Fruit fly (Drosophila melanogaster) whole organism, embryonic: ENCODE measurements around the gene CG16984.

Experiments
- CG10543 ChIP-seq: fragments of 200-800 bp; sonication (Bioruptor generic); optimal IDR thresholded peaks from 3 replicates; lab custom pipeline; 2017; ENCODE audit warnings: missing biosample characterization, mild to moderate bottlenecking, missing genetic modification characterization, moderate library complexity
- CG13894 ChIP-seq: fragments of 200-800 bp; sonication (Bioruptor generic); optimal IDR thresholded peaks from 3 replicates; lab custom pipeline; 2018; ENCODE audit warnings: missing biosample characterization, mild to moderate bottlenecking, missing genetic modification characterization, moderate library complexity
- CG17328 ChIP-seq: fragments of 200-800 bp; sonication (Bioruptor generic); IDR thresholded peaks from 2 replicates; pipeline ENCODE4 v1.3.6; 2022; ENCODE audit warnings: missing biosample characterization, missing genetic modification characterization
- CG2116 ChIP-seq: fragments of 200-800 bp; sonication (Bioruptor generic); optimal IDR thresholded peaks from 3 replicates; lab custom pipeline; 2018; ENCODE audit warnings: missing biosample characterization, mild to moderate bottlenecking, missing genetic modification characterization
- CG2120 ChIP-seq: fragments of 200-800 bp; sonication (Bioruptor generic); optimal IDR thresholded peaks from 3 replicates; lab custom pipeline; 2016; ENCODE audit warnings: missing biosample characterization, missing genetic modification characterization
- CG32532 ChIP-seq: fragments of 200-800 bp; sonication (Bioruptor generic); IDR thresholded peaks from 2 replicates; pipeline ENCODE4 v1.3.6; 2022; ENCODE audit warnings: missing biosample characterization, missing genetic modification characterization
- CG34224 ChIP-seq: fragments of 200-800 bp; sonication (Bioruptor generic); IDR thresholded peaks from 3 replicates; pipeline ENCODE4 v1.3.6; 2022; ENCODE audit warnings: missing biosample characterization, missing genetic modification characterization; ENCODE audit not compliant: partially characterized antibody
- CG34376 ChIP-seq: fragments of 200-800 bp; sonication (Bioruptor generic); optimal IDR thresholded peaks from 2 replicates; lab custom pipeline; 2018; ENCODE audit warnings: missing biosample characterization, mild to moderate bottlenecking, missing genetic modification characterization
- CG3847 ChIP-seq: fragments of 200-800 bp; sonication (Bioruptor generic); IDR thresholded peaks from 2 replicates; pipeline ENCODE4 v1.3.6; 2022; ENCODE audit warnings: missing biosample characterization, missing genetic modification characterization
- CG3995 ChIP-seq: fragments of 200-800 bp; sonication (Bioruptor generic); optimal IDR thresholded peaks from 3 replicates; lab custom pipeline; 2016; ENCODE audit warnings: missing biosample characterization, missing genetic modification characterization
- CG6175 ChIP-seq: fragments of 200-800 bp; sonication (Bioruptor generic); IDR thresholded peaks from 3 replicates; pipeline ENCODE4 v1.3.6; 2022; ENCODE audit warnings: missing biosample characterization, missing genetic modification characterization
- CG7963 ChIP-seq: fragments of 200-800 bp; sonication (Bioruptor generic); IDR thresholded peaks from 3 replicates; pipeline ENCODE4 v1.3.6; 2022; ENCODE audit warnings: missing biosample characterization, missing genetic modification characterization; ENCODE audit not compliant: partially characterized antibody
- CG9797 ChIP-seq: fragments of 200-800 bp; sonication (Bioruptor generic); optimal IDR thresholded peaks from 3 replicates; lab custom pipeline; 2018; ENCODE audit warnings: missing biosample characterization, mild to moderate bottlenecking, missing genetic modification characterization
- CHES-1-like ChIP-seq: fragments of 200-800 bp; sonication (Bioruptor generic); optimal IDR thresholded peaks from 2 replicates; lab custom pipeline; 2016; ENCODE audit warnings: missing biosample characterization, missing genetic modification characterization
- Doc3 ChIP-seq: fragments of 200-800 bp; sonication (Bioruptor generic); IDR thresholded peaks from 3 replicates; pipeline ENCODE4 v1.3.6; 2022; ENCODE audit warnings: missing biosample characterization, missing genetic modification characterization; ENCODE audit not compliant: partially characterized antibody
- E2f2 ChIP-seq: fragments of 200-800 bp; sonication (Bioruptor generic); IDR thresholded peaks from 2 replicates; pipeline ENCODE4 v1.3.6; 2022; ENCODE audit warnings: missing biosample characterization, missing genetic modification characterization
- Ets97D ChIP-seq: fragments of 200-800 bp; sonication (Bioruptor generic); optimal IDR thresholded peaks from 3 replicates; lab custom pipeline; 2016; ENCODE audit warnings: missing biosample characterization, missing genetic modification characterization
- Fer1 ChIP-seq: fragments of 200-800 bp; sonication (Bioruptor generic); optimal IDR thresholded peaks from 2 replicates; lab custom pipeline; 2017; ENCODE audit warnings: missing biosample characterization, mild to moderate bottlenecking, missing genetic modification characterization
- HLH54F ChIP-seq: fragments of 200-800 bp; sonication (Bioruptor generic); optimal IDR thresholded peaks from 3 replicates; lab custom pipeline; 2016; ENCODE audit warnings: missing biosample characterization, missing genetic modification characterization
- Hand ChIP-seq: fragments of 200-800 bp; sonication (Bioruptor generic); optimal IDR thresholded peaks from 2 replicates; lab custom pipeline; 2017; ENCODE audit warnings: mild to moderate bottlenecking, missing biosample characterization, missing genetic modification reagents, missing genetic modification characterization
- Hmr ChIP-seq: fragments of 200-800 bp; sonication (Bioruptor generic); optimal IDR thresholded peaks from 3 replicates; lab custom pipeline; 2017; ENCODE audit warnings: mild to moderate bottlenecking, missing biosample characterization, missing genetic modification reagents, missing genetic modification characterization
- NK7.1 ChIP-seq: fragments of 200-800 bp; sonication (Bioruptor generic); optimal IDR thresholded peaks from 3 replicates; lab custom pipeline; 2016; ENCODE audit warnings: missing biosample characterization, missing genetic modification characterization
- Opbp ChIP-seq: fragments of 200-800 bp; sonication (Bioruptor generic); IDR thresholded peaks from 3 replicates; pipeline ENCODE4 v1.3.6; 2022; ENCODE audit warnings: missing biosample characterization, missing genetic modification characterization; ENCODE audit not compliant: partially characterized antibody
- PHDP ChIP-seq: fragments of 200-800 bp; sonication (Bioruptor generic); optimal IDR thresholded peaks from 3 replicates; lab custom pipeline; 2018; ENCODE audit warnings: missing biosample characterization, mild to moderate bottlenecking, missing genetic modification characterization, moderate library complexity
- Rfx ChIP-seq: fragments of 200-800 bp; sonication (Bioruptor generic); IDR thresholded peaks from 2 replicates; pipeline ENCODE4 v1.3.6; 2022; ENCODE audit warnings: missing biosample characterization, missing genetic modification characterization
- Scr ChIP-seq: fragments of 200-800 bp; sonication (Bioruptor generic); IDR thresholded peaks from 2 replicates; pipeline ENCODE4 v1.3.6; 2022; ENCODE audit warnings: missing biosample characterization, missing genetic modification characterization; ENCODE audit not compliant: partially characterized antibody
- Stat92E ChIP-seq, 3 experiments: fragments of >200 bp in 2 of 3; fragments of 200-800 bp in 1 of 3; sonication (Bioruptor generic) in 1 of 3; optimal IDR thresholded peaks; 2 replicates each; lab custom pipeline; 2017 to 2019; ENCODE audit warnings: missing biosample characterization in 3 of 3, missing genetic modification characterization in 3 of 3, mild to moderate bottlenecking in 1 of 3, moderate library complexity in 1 of 3
- Xrp1 ChIP-seq: fragments of 200-800 bp; sonication (Bioruptor generic); IDR thresholded peaks from 2 replicates; pipeline ENCODE4 v1.3.6; 2022; ENCODE audit warnings: missing biosample characterization, missing genetic modification characterization
- ato ChIP-seq: fragments of 200-800 bp; sonication (Bioruptor generic); IDR thresholded peaks from 2 replicates; pipeline ENCODE4 v1.3.6; 2022; ENCODE audit warnings: missing biosample characterization, missing genetic modification characterization; ENCODE audit not compliant: partially characterized antibody
- bbx ChIP-seq: fragments of 200-800 bp; sonication (Bioruptor generic); IDR thresholded peaks from 2 replicates; pipeline ENCODE4 v1.3.6; 2022; ENCODE audit warnings: missing biosample characterization, missing genetic modification characterization; ENCODE audit not compliant: partially characterized antibody
- bigmax ChIP-seq: fragments of 200-800 bp; sonication (Bioruptor generic); optimal IDR thresholded peaks from 2 replicates; lab custom pipeline; 2018; ENCODE audit warnings: missing biosample characterization, mild to moderate bottlenecking, missing genetic modification characterization
- chinmo ChIP-seq: fragments of 200-800 bp; sonication (Bioruptor generic); IDR thresholded peaks from 4 replicates; pipeline ENCODE4 v1.3.6; 2022; ENCODE audit warnings: missing biosample characterization, missing genetic modification characterization; ENCODE audit not compliant: partially characterized antibody
- croc ChIP-seq: fragments of 200-800 bp; sonication (Bioruptor generic); conservative IDR thresholded peaks from 3 replicates; pipeline ENCODE4 v1.3.6; 2022; ENCODE audit warnings: missing biosample characterization, missing genetic modification characterization
- dm ChIP-seq: fragments of 200-800 bp; sonication (Bioruptor generic); optimal IDR thresholded peaks from 3 replicates; lab custom pipeline; 2016; ENCODE audit warnings: missing biosample characterization, missing genetic modification characterization
- fd96Cb ChIP-seq: fragments of 200-800 bp; sonication (Bioruptor generic); optimal IDR thresholded peaks from 2 replicates; lab custom pipeline; 2018; ENCODE audit warnings: missing biosample characterization, mild to moderate bottlenecking, missing genetic modification characterization, moderate library complexity
- gfzf ChIP-seq: fragments of 200-800 bp; sonication (Bioruptor generic); optimal IDR thresholded peaks from 2 replicates; lab custom pipeline; 2016; ENCODE audit warnings: missing biosample characterization, mild to moderate bottlenecking, missing genetic modification characterization, moderate library complexity
- gro ChIP-seq: fragments of 200-800 bp; sonication (Bioruptor generic); optimal IDR thresholded peaks from 2 replicates; lab custom pipeline; 2016; ENCODE audit warnings: missing biosample characterization, missing genetic modification characterization
- her ChIP-seq: fragments of 200-800 bp; sonication (Bioruptor generic); optimal IDR thresholded peaks from 2 replicates; lab custom pipeline; 2016; ENCODE audit warnings: missing biosample characterization, missing genetic modification characterization
- mam ChIP-seq: fragments of 200-800 bp; sonication (Bioruptor generic); optimal IDR thresholded peaks from 3 replicates; lab custom pipeline; 2016; ENCODE audit warnings: missing biosample characterization, missing genetic modification characterization
- nmo ChIP-seq: fragments of 200-800 bp; sonication (Bioruptor generic); optimal IDR thresholded peaks from 2 replicates; lab custom pipeline; 2018; ENCODE audit warnings: missing biosample characterization, mild to moderate bottlenecking, missing genetic modification characterization, moderate library complexity
- nom ChIP-seq: fragments of 200-800 bp; sonication (Bioruptor generic); optimal IDR thresholded peaks from 2 replicates; lab custom pipeline; 2017; ENCODE audit warnings: missing biosample characterization, missing genetic modification characterization, mild to moderate bottlenecking, moderate library complexity, missing genetic modification reagents
- pita ChIP-seq: fragments of 200-800 bp; sonication (Bioruptor generic); optimal IDR thresholded peaks from 2 replicates; lab custom pipeline; 2017; ENCODE audit warnings: missing biosample characterization, mild to moderate bottlenecking, missing genetic modification characterization
- pzg ChIP-seq: fragments of 200-800 bp; sonication (Bioruptor generic); optimal IDR thresholded peaks from 3 replicates; lab custom pipeline; 2018; ENCODE audit warnings: missing biosample characterization, mild to moderate bottlenecking, missing genetic modification characterization, moderate library complexity
- sens ChIP-seq: fragments of 200-800 bp; sonication (Bioruptor generic); peaks from one replicate; lab custom pipeline; 2016; ENCODE audit warnings: missing biosample characterization, missing genetic modification characterization
- sqz ChIP-seq: fragments of 200-800 bp; sonication (Bioruptor generic); optimal IDR thresholded peaks from 3 replicates; lab custom pipeline; 2018; ENCODE audit warnings: missing biosample characterization, mild to moderate bottlenecking, missing genetic modification characterization
- stwl ChIP-seq: fragments of 200-800 bp; sonication (Bioruptor generic); optimal IDR thresholded peaks from 3 replicates; lab custom pipeline; 2018; ENCODE audit warnings: missing biosample characterization, mild to moderate bottlenecking, missing genetic modification characterization, moderate library complexity
- trh ChIP-seq: fragments of 200-800 bp; sonication (Bioruptor generic); optimal IDR thresholded peaks from 2 replicates; lab custom pipeline; 2016; ENCODE audit warnings: missing biosample characterization, missing genetic modification characterization
- unc-4 ChIP-seq: fragments of 200-800 bp; sonication (Bioruptor generic); IDR thresholded peaks from 2 replicates; pipeline ENCODE4 v1.3.6; 2022; ENCODE audit warnings: missing biosample characterization, missing genetic modification characterization; ENCODE audit not compliant: partially characterized antibody

Gene CG16984

DNA sequence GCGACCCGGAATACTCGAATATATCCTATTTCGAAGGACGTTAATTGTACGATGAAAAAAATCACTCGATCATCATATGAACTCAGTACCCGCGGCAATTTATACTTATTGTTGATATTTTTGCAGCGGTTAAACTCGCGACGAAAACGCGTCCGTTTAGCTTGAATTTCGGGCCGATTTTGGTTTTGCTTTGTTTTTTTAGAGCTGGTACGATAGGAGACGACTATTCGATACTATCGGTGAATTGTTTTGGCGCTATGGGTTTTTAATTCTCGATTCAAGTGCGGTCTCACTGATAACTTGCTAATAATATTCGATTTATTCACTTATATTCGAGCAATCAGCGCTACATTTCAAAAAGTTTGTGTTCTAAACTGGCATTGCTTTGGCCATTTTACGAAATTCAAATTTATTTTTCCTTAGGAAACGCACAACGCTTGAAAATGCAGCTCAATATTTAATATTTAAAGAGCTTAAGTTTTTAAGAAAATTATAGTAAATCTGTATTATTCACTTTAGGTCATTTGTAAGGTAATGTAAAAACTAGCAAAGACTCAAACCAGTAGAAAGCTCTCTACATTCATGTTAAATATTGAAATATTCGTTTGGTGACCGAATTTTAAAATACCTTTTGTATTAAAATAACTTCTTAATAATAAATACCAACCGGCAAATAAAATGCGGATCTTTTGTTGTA, 41.3 kb upstream of the CG16984 start, which contains the start of gene Spn (continued):
- TF ChIP-seq Hmr (GFP tag; lab: Kevin White, UChicago) (peak; percentile 73), bigmax (GFP tag; lab: Kevin White, UChicago) (no peak), Xrp1 (no peak), sqz (GFP tag; lab: Kevin White, UChicago) (peak; percentile 16), E2f2 (GFP tag; lab: Robert Waterston, UW) (peak; percentile 94), dm (GFP tag; lab: Kevin White, UChicago) (no peak), Scr (GFP tag; lab: Robert Waterston, UW) (peak; percentile 98), gfzf (GFP tag; lab: Kevin White, UChicago) (peak; percentile 95), croc (GFP tag; lab: Robert Waterston, UW) (no peak), ato (GFP tag; lab: Robert Waterston, UW) (peak; percentile 98), CHES-1-like (GFP tag; lab: Kevin White, UChicago) (peak; percentile 23), bbx (GFP tag; lab: Robert Waterston, UW) (peak; percentile 99), unc-4 (GFP tag; lab: Robert Waterston, UW) (peak; percentile 95), trh (GFP tag; lab: Kevin White, UChicago) (no peak), CG6175 (GFP tag; lab: Robert Waterston, UW) (no peak), pzg (GFP tag; lab: Kevin White, UChicago) (peak; percentile 94), CG10543 (no peak), CG34376 (peak; percentile 20), gro (GFP tag; lab: Kevin White, UChicago) (peak; percentile 76), Rfx (GFP tag; lab: Robert Waterston, UW) (peak; percentile 72), Stat92E (GFP tag; optimal IDR thresholded peaks at IDR 0.05; lab: Kevin White, UChicago) (peak in 1 of 3 experiments; percentile 81), pita (GFP tag; lab: Kevin White, UChicago) (peak; percentile 58), her (GFP tag; lab: Kevin White, UChicago) (peak; percentile 42), Doc3 (peak; percentile 96), CG13894 (no peak), stwl (tag; lab: Kevin White, UChicago) (peak; percentile 89), CG2116 (GFP tag; lab: Kevin White, UChicago) (peak; percentile 80), HLH54F (GFP tag; lab: Kevin White, UChicago) (peak; percentile 16), NK7.1 (GFP tag; lab: Kevin White, UChicago) (no peak), nom (GFP tag; lab: Kevin White, UChicago) (peak; percentile 31), Ets97D (GFP tag; lab: Kevin White, UChicago) (peak; percentile 79), fd96Cb (tag; lab: Kevin White, UChicago) (no peak), CG3847 (peak; percentile 47), CG34224 (peak; percentile 98), Fer1 (GFP tag; lab: Kevin White, UChicago) (peak; percentile 24), nmo (GFP tag; lab: Kevin White, UChicago) (peak; percentile 70), sens (GFP tag; lab: Kevin White, UChicago) (peak; percentile 90), CG32532 (GFP tag; lab: Robert Waterston, UW) (peak; percentile 66), chinmo (GFP tag; lab: Robert Waterston, UW) (peak; percentile 99), CG7963 (GFP tag; lab: Robert Waterston, UW) (peak; percentile 92), Opbp (GFP tag; lab: Robert Waterston, UW) (peak; percentile 98), CG3995 (GFP tag; lab: Kevin White, UChicago) (peak; percentile 82), CG17328 (GFP tag; lab: Robert Waterston, UW) (no peak), PHDP (peak; percentile 15), CG9797 (GFP tag; lab: Kevin White, UChicago) (peak; percentile 82), mam (GFP tag; lab: Kevin White, UChicago) (peak; percentile 25), Hand (peak; percentile 13), CG2120 (GFP tag; lab: Kevin White, UChicago) (peak; percentile 31)
